Worm (Caenorhabditis elegans): Measurements from ENCODE around the gene F55C9.11.

- TF ChIP-seq ztf-23 (GFP tag; IDR thresholded peaks at IDR 0.05) (no peak), flt-1 (GFP tag; IDR thresholded peaks at IDR 0.05) (no peak), cog-1 (tag; optimal IDR thresholded peaks at IDR 0.05) (no peak), ref-1 (GFP tag; conservative IDR thresholded peaks at IDR 0.05) (no peak), tab-1 (GFP tag; IDR thresholded peaks at IDR 0.05) (no peak)
These were observed 48.8 kb downstream of the F55C9.11 start for ce11 chrV:19260686-19261085.

Measured in whole organism, midembryonic.